Worm (Caenorhabditis elegans): ENCODE measurements around the gene srbc-76.
A peak's percentile ranks its signal among the peaks of the same experiment; 100 is the strongest.

Gene srbc-76

ce11 chrV:15274757-15275156 lies 22.6 kb downstream of the srbc-76 start, which contains the start of gene srw-16:
Gene srw-16 (minus strand): TSS chrV:15274857.
- TF ChIP-seq pqm-1 (tag; optimal IDR thresholded peaks at IDR 0.05): no peak
- TF ChIP-seq nhr-11 (tag; optimal IDR thresholded peaks at IDR 0.05): no peak
- TF ChIP-seq ceh-82 (tag; optimal IDR thresholded peaks at IDR 0.05): no peak
- no peak for TF ChIP-seq R02D3.7 (tag; optimal IDR thresholded peaks at IDR 0.05)
- TF ChIP-seq tbx-2 (tag; optimal IDR thresholded peaks at IDR 0.05): no peak
- no peak for TF ChIP-seq skn-1 (tag; optimal IDR thresholded peaks at IDR 0.05)
- TF ChIP-seq nhr-67 (tag; optimal IDR thresholded peaks at IDR 0.05): no peak
- TF ChIP-seq unc-39 (tag; optimal IDR thresholded peaks at IDR 0.05): no peak
- TF ChIP-seq nhr-76 (tag; optimal IDR thresholded peaks at IDR 0.05): no peak
- TF ChIP-seq elt-2 (tag; optimal IDR thresholded peaks at IDR 0.05): no peak
- TF ChIP-seq jun-1 (tag; optimal IDR thresholded peaks at IDR 0.05): no peak
- no peak for TF ChIP-seq elt-3 (tag; optimal IDR thresholded peaks at IDR 0.05)
- TF ChIP-seq fkh-10 (GFP tag; optimal IDR thresholded peaks at IDR 0.05): no peak
- no peak for TF ChIP-seq ceh-9 (tag; optimal IDR thresholded peaks at IDR 0.05)
- TF ChIP-seq ama-1 (optimal IDR thresholded peaks at IDR 0.05): no peak
- TF ChIP-seq nhr-12 (tag; optimal IDR thresholded peaks at IDR 0.05): no peak
- TF ChIP-seq nhr-77 (tag; optimal IDR thresholded peaks at IDR 0.05): no peak
- no peak for TF ChIP-seq fos-1 (tag; optimal IDR thresholded peaks at IDR 0.05)
- TF ChIP-seq ZK546.5 (tag; optimal IDR thresholded peaks at IDR 0.05): no peak

ce11 chrV:15276915-15277314 lies 24.7 kb downstream of the srbc-76 start, which contains the start of gene srw-17:
Gene srw-17 (minus strand): TSS chrV:15277015.
- TF ChIP-seq ZK546.5 (tag; optimal IDR thresholded peaks at IDR 0.05) (no peak), R02D3.7 (tag; optimal IDR thresholded peaks at IDR 0.05) (no peak), nhr-28 (tag; optimal IDR thresholded peaks at IDR 0.05) (no peak), pqm-1 (tag; optimal IDR thresholded peaks at IDR 0.05) (no peak), tbx-2 (tag; optimal IDR thresholded peaks at IDR 0.05) (no peak), ceh-9 (tag; optimal IDR thresholded peaks at IDR 0.05) (no peak), nhr-76 (tag; optimal IDR thresholded peaks at IDR 0.05) (no peak), nhr-25 (tag; optimal IDR thresholded peaks at IDR 0.05) (no peak), elt-1 (tag; optimal IDR thresholded peaks at IDR 0.05) (no peak), unc-39 (tag; optimal IDR thresholded peaks at IDR 0.05) (no peak), daf-12 (tag; optimal IDR thresholded peaks at IDR 0.05) (no peak)

ce11 chrV:15281279-15281949 lies 29.2 kb downstream of the srbc-76 start, which contains the start of the genes srw-19 and srx-51:
Gene srw-19 (minus strand): TSS chrV:15281379.
Gene srx-51 (plus strand): TSS chrV:15281899.
- TF ChIP-seq nfya-1 (tag; optimal IDR thresholded peaks at IDR 0.05; ENCODE audit: insufficient read depth) (no peak), pqm-1 (tag; optimal IDR thresholded peaks at IDR 0.05) (no peak), ceh-82 (tag; optimal IDR thresholded peaks at IDR 0.05) (no peak), fos-1 (tag; optimal IDR thresholded peaks at IDR 0.05) (no peak), tbx-2 (tag; optimal IDR thresholded peaks at IDR 0.05) (no peak), ama-1 (optimal IDR thresholded peaks at IDR 0.05) (no peak), sea-2 (GFP tag; optimal IDR thresholded peaks at IDR 0.05) (no peak), nhr-67 (tag; optimal IDR thresholded peaks at IDR 0.05) (no peak), snpc-4 (tag; optimal IDR thresholded peaks at IDR 0.05) (no peak), nhr-12 (tag; optimal IDR thresholded peaks at IDR 0.05) (no peak), elt-3 (tag; optimal IDR thresholded peaks at IDR 0.05) (no peak), unc-62 (GFP tag; optimal IDR thresholded peaks at IDR 0.05) (no peak), nhr-11 (tag; optimal IDR thresholded peaks at IDR 0.05) (no peak)

- TF ChIP-seq nhr-25 (tag; optimal IDR thresholded peaks at IDR 0.05) (peak; percentile 74), egl-27 (tag; optimal IDR thresholded peaks at IDR 0.05) (no peak)
Measured at ce11 chrV:15285984-15286383, 33.8 kb downstream of the srbc-76 start.

ce11 chrV:15287856-15288255 lies 35.7 kb downstream of the srbc-76 start, which contains the start of gene cyp-34A1:
Gene cyp-34A1 (minus strand): TSS chrV:15287956.
- TF ChIP-seq nhr-25 (tag; optimal IDR thresholded peaks at IDR 0.05): peak; percentile 19
- TF ChIP-seq zag-1 (tag; optimal IDR thresholded peaks at IDR 0.05): no peak

- peak; percentile 0 for TF ChIP-seq pqm-1 (tag; optimal IDR thresholded peaks at IDR 0.05)
- TF ChIP-seq nhr-28 (tag; optimal IDR thresholded peaks at IDR 0.05): no peak
Measured at ce11 chrV:15290995-15291394, 38.8 kb downstream of the srbc-76 start, which contains the start of gene cyp-34A2. Gene cyp-34A2 (minus strand): TSS chrV:15291095.

Data from whole organism, L3 larva.